Worm (Caenorhabditis elegans) whole organism, L3 larva: ENCODE data around the gene T16G12.13.

ENCODE experiments used
- daf-12 ChIP-seq: fragments of 150-350 bp; optimal IDR thresholded peaks from 2 replicates; lab custom pipeline; 2014; ENCODE audit warnings: missing biosample characterization, missing genetic modification reagents, missing genetic modification characterization
- lin-39 ChIP-seq: fragments of 150-350 bp; optimal IDR thresholded peaks from 2 replicates; lab custom pipeline; 2018; ENCODE audit warnings: missing biosample characterization, missing genetic modification reagents, missing genetic modification characterization
- nhr-11 ChIP-seq: fragments of 150-350 bp; optimal IDR thresholded peaks from 2 replicates; lab custom pipeline; 2014; ENCODE audit warnings: missing biosample characterization, missing genetic modification characterization
- nhr-12 ChIP-seq: fragments of 150-350 bp; optimal IDR thresholded peaks from 2 replicates; lab custom pipeline; 2014; ENCODE audit warnings: missing biosample characterization, missing genetic modification characterization
- nhr-76 ChIP-seq: fragments of 150-350 bp; sonication (generic microtip); optimal IDR thresholded peaks from 5 replicates; lab custom pipeline; 2014; ENCODE audit warnings: missing biosample characterization, missing genetic modification characterization
- nhr-77 ChIP-seq: fragments of 150-350 bp; optimal IDR thresholded peaks from 2 replicates; lab custom pipeline; 2014; ENCODE audit warnings: missing biosample characterization, missing genetic modification characterization
- pqm-1 ChIP-seq: fragments of 150-350 bp; optimal IDR thresholded peaks from 2 replicates; lab custom pipeline; 2017; ENCODE audit warnings: missing biosample characterization, missing genetic modification characterization, inconsistent platforms
- snpc-4 ChIP-seq: fragments of 150-350 bp; optimal IDR thresholded peaks from 2 replicates; lab custom pipeline; 2014; ENCODE audit warnings: missing biosample characterization, missing genetic modification characterization
- unc-62 ChIP-seq: fragments of 150-350 bp; sonication (generic microtip); optimal IDR thresholded peaks from 4 replicates; lab custom pipeline; 2014; ENCODE audit warnings: missing biosample characterization, missing genetic modification reagents, missing genetic modification characterization

- TF ChIP-seq nhr-11 (tag; lab: Kevin White, UChicago) (peak; percentile 79), nhr-77 (tag; lab: Kevin White, UChicago) (no peak), snpc-4 (tag; lab: Kevin White, UChicago) (no peak), lin-39 (tag; lab: Kevin White, UChicago) (no peak), unc-62 (GFP tag; lab: Kevin White, UChicago) (no peak), nhr-12 (tag; lab: Kevin White, UChicago) (no peak), pqm-1 (tag; lab: Kevin White, UChicago) (no peak), nhr-76 (tag; lab: Kevin White, UChicago) (no peak), daf-12 (tag; lab: Kevin White, UChicago) (no peak)
Measured at ce11 chrIII:10035783-10036182, 24.9 kb upstream of the T16G12.13 start, which contains the start of gene xbx-3.
